In genomic region chr3R:20464267-20464768, dm6 we compare ENCODE assay signal across 1 fruit fly cellular context.
TF ChIP-seq lines count a peak whose summit lies in the region.

No protein-coding gene starts in this region.

TF ChIP-seq in whole organism, embryonic, 481 proteins besides CTCF, POLR2A, EP300 and RAD21 (continued from another document):
- TF ChIP-seq nerfin-1 (tag; optimal IDR thresholded peaks at IDR 0.05; lab: Kevin White, UChicago) (no peak), Dp (GFP tag; optimal IDR thresholded peaks at IDR 0.05; lab: Kevin White, UChicago) (peak; percentile 36), peb (GFP tag; IDR thresholded peaks at IDR 0.05; lab: Robert Waterston, UW) (no peak), CG43689 (GFP tag; IDR thresholded peaks at IDR 0.05; lab: Robert Waterston, UW) (no peak), CG9609 (GFP tag; optimal IDR thresholded peaks at IDR 0.05; lab: Kevin White, UChicago) (no peak), CG31365 (tag; optimal IDR thresholded peaks at IDR 0.05; lab: Kevin White, UChicago) (peak; percentile 72), HHEX (GFP tag; optimal IDR thresholded peaks at IDR 0.05; lab: Kevin White, UChicago) (no peak), E2f2 (GFP tag; IDR thresholded peaks at IDR 0.05; lab: Robert Waterston, UW) (peak; percentile 56), disco-r (GFP tag; optimal IDR thresholded peaks at IDR 0.05; lab: Kevin White, UChicago) (no peak), Xrp1 (GFP tag; IDR thresholded peaks at IDR 0.05; lab: Robert Waterston, UW) (no peak), Sry-β (GFP tag; optimal IDR thresholded peaks at IDR 0.05; lab: Kevin White, UChicago) (no peak), inv (GFP tag; IDR thresholded peaks at IDR 0.05; lab: Robert Waterston, UW; ENCODE audit: partially characterized antibody) (no peak)
